Worm (Caenorhabditis elegans): Measurements from ENCODE around the gene decr-1.2.

decr-1.2 gene

DNA sequence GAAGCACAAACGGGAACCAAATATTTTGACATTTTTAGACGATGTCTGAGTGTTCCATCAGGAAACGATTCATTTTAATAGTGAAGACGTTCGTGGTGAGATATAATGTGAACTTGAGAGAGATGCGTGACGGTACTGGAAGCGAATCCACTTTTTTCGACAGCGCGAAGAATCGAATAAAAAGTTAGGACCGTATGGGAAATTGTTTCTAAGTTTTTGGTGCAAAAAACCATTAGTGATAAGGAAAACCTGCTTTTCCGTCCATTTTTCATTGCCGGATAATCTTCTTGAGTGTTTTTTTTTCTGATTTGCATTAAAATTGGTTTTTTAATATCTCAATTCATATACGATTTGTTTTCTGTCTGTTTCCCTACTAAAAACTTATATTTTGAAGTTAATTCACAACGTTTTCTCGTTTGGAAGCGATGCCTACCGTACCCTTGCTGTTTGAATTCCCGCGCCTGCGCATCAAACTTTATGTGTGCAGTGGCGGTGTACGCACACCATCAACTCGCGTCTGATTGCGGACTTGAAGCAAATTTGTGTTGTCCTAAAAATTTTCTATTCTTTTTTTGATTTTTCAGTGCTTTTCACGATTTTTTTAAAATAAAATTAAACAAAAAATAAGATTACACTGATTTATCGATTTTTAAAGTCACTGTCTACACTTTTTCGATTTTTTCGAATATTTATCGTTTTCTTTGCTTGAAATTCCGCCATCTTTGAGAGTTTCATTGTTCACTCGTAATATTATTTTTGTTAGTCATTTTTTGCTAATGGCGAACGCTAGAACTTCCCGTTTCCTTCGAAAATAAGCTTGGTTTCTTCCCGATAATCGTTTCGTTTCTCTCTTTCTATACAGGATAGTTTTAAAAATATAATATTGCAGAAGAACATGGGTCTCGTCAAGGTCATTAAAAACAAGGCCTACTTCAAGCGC lies 23.9 kb downstream of the decr-1.2 start, which contains the start of the genes col-38 and rpl-5:
col-38 (minus strand) TSS at position 51 of the 940 bp plus-strand sequence.
rpl-5 (plus strand) TSS at position 890 of the 940 bp plus-strand sequence.
- TF ChIP-seq flt-1 (GFP tag; IDR thresholded peaks at IDR 0.05): peak; percentile 78
- peak; percentile 80 for TF ChIP-seq ztf-23 (GFP tag; IDR thresholded peaks at IDR 0.05)
- peak; percentile 64 for TF ChIP-seq cog-1 (tag; optimal IDR thresholded peaks at IDR 0.05)
- no peak; the same call in 1 of the 2 replicates for TF ChIP-seq tab-1 (GFP tag; IDR thresholded peaks at IDR 0.05)
- 0 out of 2 replicates have a peak, but pooled peaks have one; percentile 9 for TF ChIP-seq klf-2 (GFP tag; conservative IDR thresholded peaks at IDR 0.05)
- no peak for TF ChIP-seq ref-1 (GFP tag; conservative IDR thresholded peaks at IDR 0.05)
- no peak for TF ChIP-seq med-1 (GFP tag; optimal IDR thresholded peaks at IDR 0.05; ENCODE audit: insufficient read depth)

DNA sequence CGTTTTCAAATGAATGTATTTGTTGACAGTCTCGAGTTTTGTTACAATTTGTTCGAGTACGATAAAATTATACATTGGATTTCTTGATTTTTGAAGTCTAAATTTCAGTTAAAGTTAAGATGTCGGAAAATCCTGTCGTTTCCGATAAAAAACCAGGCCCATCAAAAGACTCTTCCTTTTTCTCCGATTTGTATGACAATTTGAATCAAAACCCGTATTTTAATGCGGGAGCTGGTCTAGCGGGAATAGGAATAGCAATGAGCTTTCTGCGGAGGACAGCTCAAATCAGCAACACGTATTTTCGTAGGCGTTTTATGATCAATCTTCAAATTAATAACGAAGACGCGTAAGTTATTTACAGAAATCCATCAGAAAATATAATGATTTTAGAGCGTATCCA lies 25.6 kb downstream of the decr-1.2 start, which contains the start of gene bcs-1:
bcs-1 (plus strand) TSS at position 109 of the 400 bp plus-strand sequence.
- no peak for TF ChIP-seq ztf-23 (GFP tag; IDR thresholded peaks at IDR 0.05)
- TF ChIP-seq ztf-29 (GFP tag; IDR thresholded peaks at IDR 0.05): no peak
- TF ChIP-seq cog-1 (tag; optimal IDR thresholded peaks at IDR 0.05): no peak
- TF ChIP-seq ref-1 (GFP tag; conservative IDR thresholded peaks at IDR 0.05): no peak
- TF ChIP-seq T22C8.4 (GFP tag; IDR thresholded peaks at IDR 0.05): no peak
- TF ChIP-seq tab-1 (GFP tag; IDR thresholded peaks at IDR 0.05): no peak
- TF ChIP-seq flt-1 (GFP tag; IDR thresholded peaks at IDR 0.05): no peak
- no peak for TF ChIP-seq med-1 (GFP tag; optimal IDR thresholded peaks at IDR 0.05; ENCODE audit: insufficient read depth)
- no peak for TF ChIP-seq klf-2 (GFP tag; conservative IDR thresholded peaks at IDR 0.05)

DNA sequence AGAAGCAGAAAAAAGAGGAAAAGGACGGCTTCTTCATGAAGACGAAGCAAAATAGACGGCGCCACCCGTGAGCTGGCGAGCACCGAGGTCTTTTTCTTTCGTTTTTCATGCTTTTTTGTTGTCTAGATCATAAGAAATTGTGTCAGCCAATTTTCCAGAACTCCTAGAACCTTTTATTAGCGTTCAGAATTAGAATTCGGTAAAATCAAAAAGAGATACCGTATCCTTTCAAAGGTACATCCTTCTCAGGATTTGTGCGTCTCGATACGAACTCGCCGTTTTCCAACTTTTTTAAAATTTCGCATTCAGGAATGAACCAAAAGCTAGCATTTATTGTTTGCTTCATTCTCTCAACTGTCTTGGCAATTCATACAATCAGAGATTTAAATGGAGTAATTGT lies 27.6 kb downstream of the decr-1.2 start, which contains the start of gene F54C9.7:
F54C9.7 (plus strand) TSS at position 301 of the 400 bp plus-strand sequence.
- no peak for TF ChIP-seq tab-1 (GFP tag; IDR thresholded peaks at IDR 0.05)
- TF ChIP-seq T22C8.4 (GFP tag; IDR thresholded peaks at IDR 0.05): no peak
- TF ChIP-seq ref-1 (GFP tag; conservative IDR thresholded peaks at IDR 0.05): no peak
- TF ChIP-seq flt-1 (GFP tag; IDR thresholded peaks at IDR 0.05): no peak
- no peak for TF ChIP-seq ztf-29 (GFP tag; IDR thresholded peaks at IDR 0.05)
- no peak for TF ChIP-seq cog-1 (tag; optimal IDR thresholded peaks at IDR 0.05)
- TF ChIP-seq klf-2 (GFP tag; conservative IDR thresholded peaks at IDR 0.05): no peak
- no peak for TF ChIP-seq ztf-23 (GFP tag; IDR thresholded peaks at IDR 0.05)
- TF ChIP-seq med-1 (GFP tag; optimal IDR thresholded peaks at IDR 0.05; ENCODE audit: insufficient read depth): no peak

DNA sequence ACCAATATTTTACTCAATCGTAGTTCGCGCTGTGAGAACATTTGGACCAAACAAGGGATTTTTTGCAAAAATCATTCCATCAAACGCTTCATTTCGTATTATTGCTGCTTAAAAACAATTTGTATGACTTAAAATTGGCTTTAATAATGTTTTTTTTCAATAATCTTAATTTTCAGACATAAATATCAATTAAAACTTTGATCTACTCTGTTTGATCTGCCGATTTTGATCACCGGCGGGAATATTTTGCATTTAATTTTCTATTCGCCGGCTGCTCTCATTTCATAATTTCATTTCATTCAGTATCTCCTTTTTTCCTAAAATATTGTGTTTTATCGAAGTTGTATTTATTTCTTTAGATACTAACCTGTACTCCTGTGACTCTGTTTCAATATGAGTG lies 29.8 kb downstream of the decr-1.2 start, which contains the start of gene puf-5:
puf-5 (plus strand) TSS at position 358 of the 400 bp plus-strand sequence.
- TF ChIP-seq ztf-29 (GFP tag; IDR thresholded peaks at IDR 0.05) (no peak), tab-1 (GFP tag; IDR thresholded peaks at IDR 0.05) (no peak), T22C8.4 (GFP tag; IDR thresholded peaks at IDR 0.05) (no peak), klf-2 (GFP tag; conservative IDR thresholded peaks at IDR 0.05) (no peak)

DNA sequence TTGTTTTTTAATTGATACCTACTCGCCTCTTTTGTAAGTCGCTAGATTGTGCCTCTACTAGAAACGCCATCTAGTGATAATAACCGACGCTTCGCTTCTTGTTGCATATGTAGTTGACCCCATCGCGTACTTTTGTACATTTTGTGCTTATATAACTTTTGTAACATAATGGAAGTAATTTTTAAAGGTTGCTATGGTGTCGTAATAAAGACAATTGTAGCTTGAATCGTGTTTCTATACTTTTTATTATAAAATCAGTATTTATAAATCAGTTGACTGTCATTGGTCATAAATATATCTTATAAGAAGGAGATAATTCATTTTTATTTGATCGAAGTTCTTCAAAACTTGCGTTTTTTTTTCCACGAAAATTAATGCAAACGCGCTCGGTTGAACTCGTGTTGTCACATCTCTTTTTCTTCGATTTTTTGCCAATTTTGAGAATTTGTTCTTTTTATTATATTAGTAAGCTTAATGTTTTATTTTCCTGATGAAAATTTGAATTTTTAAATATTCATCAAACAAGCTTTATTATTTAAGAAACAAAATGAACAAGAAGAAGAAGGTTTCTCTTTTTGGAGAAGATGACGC lies 32.2 kb downstream of the decr-1.2 start, which contains the start of gene F54C9.9:
F54C9.9 (plus strand) TSS at position 541 of the 591 bp plus-strand sequence.
- no peak for TF ChIP-seq tab-1 (GFP tag; IDR thresholded peaks at IDR 0.05)

DNA sequence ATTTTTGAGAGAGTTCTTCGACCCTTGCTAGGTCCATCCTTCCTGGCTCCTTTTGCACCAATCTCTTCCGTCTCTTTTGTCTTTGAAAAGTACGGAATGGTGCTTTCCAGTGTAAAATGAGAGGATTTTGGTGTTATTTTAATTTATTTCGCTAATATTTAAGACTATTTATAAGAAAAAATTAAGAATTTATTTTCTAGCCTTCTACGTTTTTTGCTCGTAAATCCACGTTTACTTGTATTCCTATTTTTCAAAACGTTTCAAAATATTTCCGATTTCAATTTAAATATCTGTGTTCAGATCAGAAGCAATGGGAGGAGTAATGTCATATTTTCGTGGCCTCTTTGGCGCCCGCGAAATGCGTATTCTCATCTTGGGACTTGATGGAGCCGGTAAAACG lies 36.3 kb downstream of the decr-1.2 start, which contains the start of gene arl-1:
arl-1 (plus strand) TSS at position 301 of the 400 bp plus-strand sequence.
- no peak for TF ChIP-seq T22C8.4 (GFP tag; IDR thresholded peaks at IDR 0.05)

DNA sequence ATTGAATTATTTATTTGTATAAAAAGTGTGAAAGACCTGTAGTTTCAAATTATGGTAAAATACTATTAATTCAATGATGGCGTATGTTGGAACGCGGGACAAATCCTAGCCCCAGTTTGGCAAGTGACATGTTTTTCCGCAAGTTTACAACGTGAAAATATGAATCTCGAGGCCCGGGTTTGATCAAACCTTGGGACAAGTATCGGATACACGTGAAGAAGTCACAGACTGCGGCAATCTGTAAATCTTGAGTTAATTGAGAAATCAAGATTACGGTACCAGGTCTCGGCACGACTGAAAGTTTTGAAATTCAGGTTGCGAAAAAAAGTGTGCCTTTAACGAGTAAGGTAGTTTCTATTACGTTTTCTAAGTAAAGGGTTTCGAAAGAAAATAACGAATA lies 37.6 kb downstream of the decr-1.2 start:
- no peak for TF ChIP-seq cog-1 (tag; optimal IDR thresholded peaks at IDR 0.05)
- TF ChIP-seq tab-1 (GFP tag; IDR thresholded peaks at IDR 0.05): no peak
- no peak for TF ChIP-seq ztf-29 (GFP tag; IDR thresholded peaks at IDR 0.05)
- TF ChIP-seq ztf-23 (GFP tag; IDR thresholded peaks at IDR 0.05): no peak
- no peak for TF ChIP-seq T22C8.4 (GFP tag; IDR thresholded peaks at IDR 0.05)
- no peak for TF ChIP-seq klf-2 (GFP tag; conservative IDR thresholded peaks at IDR 0.05)
- TF ChIP-seq ref-1 (GFP tag; conservative IDR thresholded peaks at IDR 0.05): no peak
- TF ChIP-seq flt-1 (GFP tag; IDR thresholded peaks at IDR 0.05): no peak
- no peak for TF ChIP-seq med-1 (GFP tag; optimal IDR thresholded peaks at IDR 0.05; ENCODE audit: insufficient read depth)

DNA sequence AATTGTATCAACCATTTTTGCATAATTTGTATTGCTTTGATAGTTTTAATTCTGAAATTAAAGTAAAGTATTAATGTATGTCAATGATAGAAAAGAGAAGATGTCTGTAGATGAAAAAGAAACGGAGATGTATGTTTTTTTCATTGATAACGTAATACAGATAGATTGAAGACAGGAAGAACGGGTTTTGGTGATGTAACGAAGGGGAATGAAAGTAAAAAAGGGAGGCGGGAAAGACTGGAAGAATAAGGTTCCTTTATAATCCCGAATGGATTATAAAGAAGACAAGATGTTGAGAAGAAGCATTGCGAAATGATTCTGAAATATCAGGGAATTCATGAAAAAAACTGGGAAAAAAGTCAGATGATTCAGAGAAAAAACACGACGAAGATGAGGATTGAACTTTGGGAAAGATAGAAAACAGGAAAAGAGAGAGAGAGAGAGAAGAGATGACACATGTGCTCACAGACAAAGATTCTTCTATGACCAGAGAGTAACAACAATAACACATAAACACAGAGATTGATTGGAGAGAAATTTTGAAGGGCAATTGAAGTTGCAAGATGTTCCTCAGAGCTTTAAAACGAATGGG lies 39.7 kb downstream of the decr-1.2 start, which contains the start of gene F54C9.11:
F54C9.11 (minus strand) TSS at position 51 of the 592 bp plus-strand sequence.
- TF ChIP-seq ref-1 (GFP tag; conservative IDR thresholded peaks at IDR 0.05) (no peak), med-1 (GFP tag; optimal IDR thresholded peaks at IDR 0.05; ENCODE audit: insufficient read depth) (no peak), ztf-29 (GFP tag; IDR thresholded peaks at IDR 0.05) (no peak), cog-1 (tag; optimal IDR thresholded peaks at IDR 0.05) (no peak)

DNA sequence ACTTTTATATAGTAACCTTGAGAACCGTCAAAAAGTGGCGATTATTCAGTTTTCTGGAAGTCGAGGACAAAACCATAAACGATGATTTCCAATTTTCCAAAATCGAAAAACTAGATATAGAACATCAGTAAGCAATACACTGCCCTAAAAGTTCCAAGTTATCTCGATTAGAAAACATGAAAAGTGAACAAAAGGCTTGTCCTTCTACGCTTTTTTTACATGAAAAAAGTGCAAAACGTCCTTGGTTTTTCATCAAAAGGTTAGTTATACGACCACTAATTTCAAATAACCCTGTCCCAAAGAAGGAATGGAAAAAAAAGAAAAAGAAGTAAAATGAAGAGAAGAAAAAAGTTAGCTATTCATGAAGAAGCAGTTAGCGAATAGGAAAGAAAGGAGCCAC lies 40.5 kb downstream of the decr-1.2 start:
- no peak for TF ChIP-seq klf-2 (GFP tag; conservative IDR thresholded peaks at IDR 0.05)
- TF ChIP-seq cog-1 (tag; optimal IDR thresholded peaks at IDR 0.05): no peak
- no peak for TF ChIP-seq ref-1 (GFP tag; conservative IDR thresholded peaks at IDR 0.05)
- TF ChIP-seq med-1 (GFP tag; optimal IDR thresholded peaks at IDR 0.05; ENCODE audit: insufficient read depth): no peak
- no peak for TF ChIP-seq ztf-29 (GFP tag; IDR thresholded peaks at IDR 0.05)
- TF ChIP-seq T22C8.4 (GFP tag; IDR thresholded peaks at IDR 0.05): no peak
- no peak for TF ChIP-seq flt-1 (GFP tag; IDR thresholded peaks at IDR 0.05)
- TF ChIP-seq tab-1 (GFP tag; IDR thresholded peaks at IDR 0.05): no peak
- TF ChIP-seq ztf-23 (GFP tag; IDR thresholded peaks at IDR 0.05): no peak
